Worm (Caenorhabditis elegans): ENCODE data around the gene F47B10.5.

The F47B10.5 gene

DNA sequence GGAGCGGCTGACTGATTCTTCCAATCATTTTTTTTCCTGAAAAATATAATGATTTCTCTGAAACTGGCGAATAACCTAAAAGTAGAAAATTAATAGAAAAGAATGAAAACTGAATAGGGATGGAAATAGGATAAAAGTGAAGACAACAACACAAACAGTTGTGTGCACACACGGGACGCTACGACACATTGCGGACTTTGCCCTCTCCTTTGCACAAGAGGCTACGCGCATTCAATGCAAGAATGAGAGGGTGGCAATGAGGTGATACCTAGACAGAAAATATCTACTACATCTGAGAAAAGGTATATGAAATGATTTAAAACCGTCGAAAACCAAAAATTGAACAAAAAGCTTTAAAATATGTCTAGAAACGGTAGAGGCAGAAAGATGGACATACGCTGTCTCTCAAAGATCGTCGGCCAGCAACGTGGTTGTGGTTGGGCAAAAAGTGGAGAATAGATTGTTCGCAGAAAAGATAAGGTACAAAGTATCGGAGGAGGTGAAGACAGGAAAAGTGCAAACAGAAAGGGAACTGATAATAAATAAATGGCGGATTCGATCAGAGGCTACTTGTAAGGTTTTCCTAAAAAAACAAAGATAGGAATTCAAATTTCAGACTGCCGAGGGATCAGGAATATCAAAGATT is 9.8 kb upstream of the F47B10.5 start, which contains the start of gene suca-1 (continued):
- TF ChIP-seq nhr-10 (tag; optimal IDR thresholded peaks at IDR 0.05), result no peak
- TF ChIP-seq duxl-1 (tag; optimal IDR thresholded peaks at IDR 0.05; ENCODE audit: poor library complexity), result no peak
- TF ChIP-seq daf-8 (GFP tag; IDR thresholded peaks at IDR 0.05), result no peak
- TF ChIP-seq Y48G9A.11 (GFP tag; IDR thresholded peaks at IDR 0.05), result no peak
- TF ChIP-seq hmg-1.1 (GFP tag; IDR thresholded peaks at IDR 0.05), result peak; percentile 60; the same call in 1 of the 2 replicates
- TF ChIP-seq lsy-2 (tag; optimal IDR thresholded peaks at IDR 0.05), result peak; percentile 0 to 59
- no peak for TF ChIP-seq F44E2.7 (GFP tag; IDR thresholded peaks at IDR 0.05)
- peak; percentile 67 for TF ChIP-seq dmd-6 (GFP tag; IDR thresholded peaks at IDR 0.05)
- no peak for TF ChIP-seq ama-1 (optimal IDR thresholded peaks at IDR 0.05)
- TF ChIP-seq tag-97 (GFP tag; IDR thresholded peaks at IDR 0.05), result no peak
- TF ChIP-seq nhr-41 (GFP tag; IDR thresholded peaks at IDR 0.05), result no peak
- TF ChIP-seq hlh-30 (tag; optimal IDR thresholded peaks at IDR 0.05; ENCODE audit: insufficient read depth), result peak; percentile 31
- no peak for TF ChIP-seq ztf-11 (tag; optimal IDR thresholded peaks at IDR 0.05)
- peak; percentile 19 for TF ChIP-seq nhr-6 (tag; optimal IDR thresholded peaks at IDR 0.05)
- no peak for TF ChIP-seq R02D3.7 (tag; optimal IDR thresholded peaks at IDR 0.05)
- peak; percentile 5 for TF ChIP-seq lin-13 (GFP tag; optimal IDR thresholded peaks at IDR 0.05)
- TF ChIP-seq arid-1 (GFP tag; conservative IDR thresholded peaks at IDR 0.05), result no peak
- no peak for TF ChIP-seq T26A8.4 (GFP tag; IDR thresholded peaks at IDR 0.05)
- peak; percentile 62 for TF ChIP-seq rbr-2 (tag; optimal IDR thresholded peaks at IDR 0.05)
- TF ChIP-seq fkh-10 (GFP tag; optimal IDR thresholded peaks at IDR 0.05), result no peak
- peak; percentile 56 for TF ChIP-seq hlh-11 (tag; optimal IDR thresholded peaks at IDR 0.05)
- TF ChIP-seq ceh-20 (GFP tag; IDR thresholded peaks at IDR 0.05), result no peak
- peak in 1 of 2 experiments; percentile 71 for TF ChIP-seq unc-62 (GFP tag; optimal IDR thresholded peaks at IDR 0.05 in 1 of 2)
- TF ChIP-seq unc-62 (tag; optimal IDR thresholded peaks at IDR 0.05), result no peak
- TF ChIP-seq nhr-77 (tag; optimal IDR thresholded peaks at IDR 0.05), result no peak
- no peak for TF ChIP-seq D1046.2 (GFP tag; IDR thresholded peaks at IDR 0.05)
- no peak for TF ChIP-seq lin-1 (GFP tag; IDR thresholded peaks at IDR 0.05)
- TF ChIP-seq nhr-28 (tag; optimal IDR thresholded peaks at IDR 0.05), result peak; percentile 36
- TF ChIP-seq lin-39 (tag; optimal IDR thresholded peaks at IDR 0.05), result no peak
- no peak for TF ChIP-seq Y75B8A.6 (GFP tag; IDR thresholded peaks at IDR 0.05)
- TF ChIP-seq daf-16 (GFP tag; optimal IDR thresholded peaks at IDR 0.05), result no peak
- peak; percentile 24 for TF ChIP-seq daf-16 (tag; optimal IDR thresholded peaks at IDR 0.05)
- TF ChIP-seq snpc-4 (tag; optimal IDR thresholded peaks at IDR 0.05), result no peak
- no peak for TF ChIP-seq set-16 (GFP tag; IDR thresholded peaks at IDR 0.05)
- no peak for TF ChIP-seq cey-2 (tag; optimal IDR thresholded peaks at IDR 0.05; ENCODE audit: borderline replicate concordance, insufficient read depth)
- TF ChIP-seq vab-7 (GFP tag; IDR thresholded peaks at IDR 0.05), result no peak
- TF ChIP-seq ceh-44 (GFP tag; IDR thresholded peaks at IDR 0.05), result no peak
- TF ChIP-seq F37D6.2 (tag; optimal IDR thresholded peaks at IDR 0.05), result no peak
- no peak for TF ChIP-seq ces-1 (GFP tag; optimal IDR thresholded peaks at IDR 0.05)
- TF ChIP-seq ztf-7 (tag; optimal IDR thresholded peaks at IDR 0.05), result no peak
- no peak for TF ChIP-seq ctbp-1 (GFP tag; IDR thresholded peaks at IDR 0.05)
- no peak for TF ChIP-seq zag-1 (tag; optimal IDR thresholded peaks at IDR 0.05)
- TF ChIP-seq mdt-29 (GFP tag; IDR thresholded peaks at IDR 0.05), result no peak
- no peak for TF ChIP-seq lin-38 (GFP tag; IDR thresholded peaks at IDR 0.05)
- TF ChIP-seq lir-3 (tag; optimal IDR thresholded peaks at IDR 0.05), result no peak
- TF ChIP-seq zfp-3 (GFP tag; conservative IDR thresholded peaks at IDR 0.05), result no peak
- no peak for TF ChIP-seq dmd-9 (GFP tag; IDR thresholded peaks at IDR 0.05)
- no peak for TF ChIP-seq zip-2 (tag; optimal IDR thresholded peaks at IDR 0.05)
- no peak for TF ChIP-seq pha-4 (GFP tag; IDR thresholded peaks at IDR 0.05)
- TF ChIP-seq pha-4 (tag; optimal IDR thresholded peaks at IDR 0.05), result no peak
- TF ChIP-seq attf-4 (tag; optimal IDR thresholded peaks at IDR 0.05), result no peak
- no peak for TF ChIP-seq tra-1 (GFP tag; IDR thresholded peaks at IDR 0.05)

Measured in whole organism, L4 larva.